Worm (Caenorhabditis elegans): ENCODE results near the gene ZK1320.11.

The ZK1320.11 gene

ce11 chrII:9619402-9619862 is 48.0 kb upstream of the ZK1320.11 start (continued):
- TF ChIP-seq jun-1 (tag; optimal IDR thresholded peaks at IDR 0.05) (peak; percentile 59), nhr-20 (tag; optimal IDR thresholded peaks at IDR 0.05) (peak; percentile 72), skn-1 (tag; optimal IDR thresholded peaks at IDR 0.05) (peak; percentile 32), unc-130 (tag; optimal IDR thresholded peaks at IDR 0.05) (peak; percentile 59)

- TF ChIP-seq skn-1 (tag; optimal IDR thresholded peaks at IDR 0.05) (peak; percentile 11), rnt-1 (tag; optimal IDR thresholded peaks at IDR 0.05) (peak; percentile 29), swsn-7 (tag; optimal IDR thresholded peaks at IDR 0.05) (no peak), blmp-1 (tag; optimal IDR thresholded peaks at IDR 0.05) (peak; percentile 88), ceh-82 (tag; optimal IDR thresholded peaks at IDR 0.05) (no peak)
Measured at ce11 chrII:9619995-9620535, 47.4 kb upstream of the ZK1320.11 start.

- no peak for TF ChIP-seq ces-1 (GFP tag; optimal IDR thresholded peaks at IDR 0.05)
- TF ChIP-seq nhr-28 (tag; optimal IDR thresholded peaks at IDR 0.05): no peak
- peak; percentile 22 for TF ChIP-seq C16A3.4 (tag; optimal IDR thresholded peaks at IDR 0.05)
- TF ChIP-seq elt-3 (tag; optimal IDR thresholded peaks at IDR 0.05): peak in 5 of 6 experiments; percentile 41 to 89 (median 65)
- TF ChIP-seq C04F5.9 (tag; optimal IDR thresholded peaks at IDR 0.05): no peak
- TF ChIP-seq rnt-1 (tag; optimal IDR thresholded peaks at IDR 0.05): no peak
- peak; percentile 10 for TF ChIP-seq tbx-2 (tag; optimal IDR thresholded peaks at IDR 0.05)
- TF ChIP-seq fos-1 (tag; optimal IDR thresholded peaks at IDR 0.05): no peak
- TF ChIP-seq nhr-85 (tag): peak; percentile 91
- TF ChIP-seq snu-23 (GFP tag; optimal IDR thresholded peaks at IDR 0.05): peak; percentile 47
- peak; percentile 36 for TF ChIP-seq blmp-1 (tag; optimal IDR thresholded peaks at IDR 0.05)
- TF ChIP-seq F16B12.6 (tag; optimal IDR thresholded peaks at IDR 0.05): no peak
- peak in 1 of 2 experiments; percentile 29 for TF ChIP-seq lin-35 (GFP tag; optimal IDR thresholded peaks at IDR 0.05)
- peak; percentile 39 for TF ChIP-seq mep-1 (tag; optimal IDR thresholded peaks at IDR 0.05)
- TF ChIP-seq unc-98 (GFP tag; IDR thresholded peaks at IDR 0.05): no peak
- no peak for TF ChIP-seq efl-1 (optimal IDR thresholded peaks at IDR 0.05)
- TF ChIP-seq efl-1 (GFP tag; optimal IDR thresholded peaks at IDR 0.05 in 1 of 2): peak in 1 of 2 experiments; percentile 40
- peak; percentile 6 for TF ChIP-seq fkh-4 (tag; optimal IDR thresholded peaks at IDR 0.05; ENCODE audit: borderline replicate concordance)
- no peak for TF ChIP-seq fkh-8 (tag; optimal IDR thresholded peaks at IDR 0.05)
- TF ChIP-seq vab-15 (tag; optimal IDR thresholded peaks at IDR 0.05): peak; percentile 37
- TF ChIP-seq alr-1 (tag; optimal IDR thresholded peaks at IDR 0.05; ENCODE audit: borderline replicate concordance): no peak
- TF ChIP-seq lin-14 (GFP tag; optimal IDR thresholded peaks at IDR 0.05): peak; percentile 56
- peak; percentile 11 for TF ChIP-seq nhr-71 (tag; optimal IDR thresholded peaks at IDR 0.05)
- TF ChIP-seq lsy-2 (tag; optimal IDR thresholded peaks at IDR 0.05): peak in 1 of 2 experiments; percentile 39
- TF ChIP-seq unc-130 (tag; optimal IDR thresholded peaks at IDR 0.05): peak; percentile 51
- peak; percentile 13 for TF ChIP-seq nhr-20 (tag; optimal IDR thresholded peaks at IDR 0.05)
- TF ChIP-seq nhr-47 (tag; optimal IDR thresholded peaks at IDR 0.05): no peak
Measured at ce11 chrII:9620616-9621015, 46.8 kb upstream of the ZK1320.11 start.

ce11 chrII:9621121-9621520 is 46.3 kb upstream of the ZK1320.11 start:
- TF ChIP-seq mdl-1 (tag; optimal IDR thresholded peaks at IDR 0.05) (no peak), mep-1 (tag; optimal IDR thresholded peaks at IDR 0.05) (no peak), unc-98 (GFP tag; IDR thresholded peaks at IDR 0.05) (no peak), zip-4 (GFP tag; optimal IDR thresholded peaks at IDR 0.05) (no peak), irx-1 (tag; optimal IDR thresholded peaks at IDR 0.05) (no peak), nhr-84 (tag; optimal IDR thresholded peaks at IDR 0.05) (no peak), tlp-1 (tag; optimal IDR thresholded peaks at IDR 0.05) (no peak), alr-1 (tag; optimal IDR thresholded peaks at IDR 0.05; ENCODE audit: borderline replicate concordance) (no peak), rnt-1 (tag; optimal IDR thresholded peaks at IDR 0.05) (peak; percentile 66), lin-15B (tag; optimal IDR thresholded peaks at IDR 0.05) (no peak), tbx-2 (tag; optimal IDR thresholded peaks at IDR 0.05) (no peak), lin-14 (GFP tag; optimal IDR thresholded peaks at IDR 0.05) (peak; percentile 48), ceh-90 (tag; optimal IDR thresholded peaks at IDR 0.05) (no peak), nhr-76 (tag; optimal IDR thresholded peaks at IDR 0.05) (no peak), nhr-90 (tag; optimal IDR thresholded peaks at IDR 0.05; ENCODE audit: poor library complexity) (no peak), snu-23 (GFP tag; optimal IDR thresholded peaks at IDR 0.05) (peak; percentile 14), grh-1 (GFP tag; IDR thresholded peaks at IDR 0.05) (no peak), C04F5.9 (tag; optimal IDR thresholded peaks at IDR 0.05) (no peak), pag-3 (tag; optimal IDR thresholded peaks at IDR 0.05; ENCODE audit: borderline replicate concordance, insufficient read depth) (peak; percentile 48), sox-4 (tag; optimal IDR thresholded peaks at IDR 0.05) (no peak), ceh-8 (GFP tag; optimal IDR thresholded peaks at IDR 0.05) (no peak), nhr-77 (tag; optimal IDR thresholded peaks at IDR 0.05) (peak; percentile 35), F16B12.6 (tag; optimal IDR thresholded peaks at IDR 0.05) (no peak), egl-13 (tag; optimal IDR thresholded peaks at IDR 0.05) (no peak)

Data from whole organism, L1 larva.